Fruit fly (Drosophila melanogaster) whole organism, embryonic: ENCODE measurements around the gene Ir25a.

Experiments
- ATbp ChIP-seq: fragments of 200-800 bp; sonication (Bioruptor generic); optimal IDR thresholded peaks from 2 replicates; lab custom pipeline; 2017; ENCODE audit warnings: missing biosample characterization, mild to moderate bottlenecking, missing genetic modification characterization, missing genetic modification reagents
- Adf1 ChIP-seq: fragments of 200-800 bp; sonication (Bioruptor generic); IDR thresholded peaks from 2 replicates; pipeline ENCODE4 v1.3.6; 2022; ENCODE audit warnings: missing biosample characterization, missing genetic modification characterization
- Awh ChIP-seq: fragments of 200-800 bp; sonication (Bioruptor generic); IDR thresholded peaks from 2 replicates; pipeline ENCODE4, ENCODE4 v1.3.6; 2022; ENCODE audit warnings: missing biosample characterization, missing genetic modification characterization
- CG12744 ChIP-seq: fragments of 200-800 bp; sonication (Bioruptor generic); optimal IDR thresholded peaks from 2 replicates; lab custom pipeline; 2016; ENCODE audit warnings: missing biosample characterization, missing genetic modification characterization
- CG17328 ChIP-seq: fragments of 200-800 bp; sonication (Bioruptor generic); IDR thresholded peaks from 2 replicates; pipeline ENCODE4 v1.3.6; 2022; ENCODE audit warnings: missing biosample characterization, missing genetic modification characterization
- CG17912 ChIP-seq: fragments of 200-800 bp; sonication (Bioruptor generic); optimal IDR thresholded peaks from 2 replicates; lab custom pipeline; 2018; ENCODE audit warnings: missing biosample characterization, mild to moderate bottlenecking, missing genetic modification characterization
- CG1792 ChIP-seq: fragments of 200-800 bp; sonication (Bioruptor generic); optimal IDR thresholded peaks from 2 replicates; lab custom pipeline; 2016; ENCODE audit warnings: missing biosample characterization, missing genetic modification characterization
- CG18599 ChIP-seq: fragments of 200-800 bp; sonication (Bioruptor generic); optimal IDR thresholded peaks from 3 replicates; lab custom pipeline; 2017; ENCODE audit warnings: missing biosample characterization, missing genetic modification characterization, mild to moderate bottlenecking, moderate library complexity, missing genetic modification reagents
- CG2199 ChIP-seq: fragments of 200-800 bp; sonication (Bioruptor generic); IDR thresholded peaks from 3 replicates; pipeline ENCODE4 v1.3.6; 2022; ENCODE audit warnings: missing biosample characterization, missing genetic modification characterization
- CG2712 ChIP-seq: fragments of 200-800 bp; optimal IDR thresholded peaks from 3 replicates; lab custom pipeline; 2019; ENCODE audit warnings: missing biosample characterization, mild to moderate bottlenecking, missing genetic modification characterization, moderate library complexity
- CG31388 ChIP-seq: fragments of 200-800 bp; sonication (Bioruptor generic); optimal IDR thresholded peaks from 2 replicates; lab custom pipeline; 2016; ENCODE audit warnings: missing biosample characterization, missing genetic modification characterization
- CG42726 ChIP-seq: fragments of 200-800 bp; sonication (Bioruptor generic); IDR thresholded peaks from 2 replicates; pipeline ENCODE4 v1.3.6; 2022; ENCODE audit warnings: missing biosample characterization, missing genetic modification characterization; ENCODE audit not compliant: partially characterized antibody
- CG6654 ChIP-seq: fragments of 200-800 bp; sonication (Bioruptor generic); optimal IDR thresholded peaks from 2 replicates; lab custom pipeline; 2017; ENCODE audit warnings: missing biosample characterization, mild to moderate bottlenecking, missing genetic modification characterization
- CG6813 ChIP-seq: fragments of 200-800 bp; sonication (Bioruptor generic); optimal IDR thresholded peaks from 2 replicates; lab custom pipeline; 2017; ENCODE audit warnings: missing biosample characterization, missing genetic modification characterization, mild to moderate bottlenecking, moderate library complexity, missing genetic modification reagents
- CG7556 ChIP-seq: fragments of 200-800 bp; sonication (Bioruptor generic); optimal IDR thresholded peaks from 2 replicates; lab custom pipeline; 2017; ENCODE audit warnings: missing biosample characterization, mild to moderate bottlenecking, missing genetic modification characterization
- CG8281 ChIP-seq: fragments of 200-800 bp; sonication (Bioruptor generic); optimal IDR thresholded peaks from 2 replicates; lab custom pipeline; 2018; ENCODE audit warnings: missing biosample characterization, mild to moderate bottlenecking, missing genetic modification characterization, moderate library complexity
- CoRest ChIP-seq: fragments of 200-800 bp; sonication (Bioruptor generic); optimal IDR thresholded peaks from 3 replicates; lab custom pipeline; 2018; ENCODE audit warnings: missing biosample characterization, mild to moderate bottlenecking, missing genetic modification characterization, moderate library complexity
- D19A ChIP-seq: fragments of 200-800 bp; optimal IDR thresholded peaks from 3 replicates; lab custom pipeline; 2019; ENCODE audit warnings: missing biosample characterization, mild to moderate bottlenecking, missing genetic modification characterization, moderate library complexity
- D19B ChIP-seq: fragments of 200-800 bp; sonication (Bioruptor generic); optimal IDR thresholded peaks from 2 replicates; lab custom pipeline; 2017; ENCODE audit warnings: missing biosample characterization, mild to moderate bottlenecking, missing genetic modification characterization
- Deaf1 ChIP-seq: fragments of 200-800 bp; optimal IDR thresholded peaks from 3 replicates; lab custom pipeline; 2019; ENCODE audit warnings: missing biosample characterization, mild to moderate bottlenecking, missing genetic modification characterization, moderate library complexity
- Dll ChIP-seq: fragments of 200-800 bp; sonication (Bioruptor generic); IDR thresholded peaks from 4 replicates; pipeline ENCODE4 v1.3.6; 2022; ENCODE audit warnings: missing biosample characterization, missing genetic modification characterization; ENCODE audit not compliant: partially characterized antibody
- Drgx ChIP-seq: fragments of 200-800 bp; sonication (Bioruptor generic); IDR thresholded peaks from 2 replicates; pipeline ENCODE4 v1.3.6; 2022; ENCODE audit warnings: missing biosample characterization, missing genetic modification characterization
- Elba2 ChIP-seq: fragments of 200-800 bp; sonication (Bioruptor generic); optimal IDR thresholded peaks from 3 replicates; lab custom pipeline; 2016; ENCODE audit warnings: missing biosample characterization, missing genetic modification characterization
- Ets65A ChIP-seq: fragments of 200-800 bp; sonication (Bioruptor generic); peaks from one replicate; lab custom pipeline; 2016; ENCODE audit warnings: missing biosample characterization, missing genetic modification characterization
- HLH4C ChIP-seq: fragments of 200-800 bp; sonication (Bioruptor generic); IDR thresholded peaks from 3 replicates; pipeline ENCODE4 v1.3.6; 2022; ENCODE audit warnings: missing biosample characterization, missing genetic modification characterization; ENCODE audit not compliant: partially characterized antibody
- Lhr ChIP-seq: fragments of 200-800 bp; sonication (Bioruptor generic); optimal IDR thresholded peaks from 3 replicates; lab custom pipeline; 2017; ENCODE audit warnings: mild to moderate bottlenecking, missing biosample characterization, missing genetic modification reagents, missing genetic modification characterization
- Lpt ChIP-seq: fragments of >200 bp; optimal IDR thresholded peaks from 2 replicates; lab custom pipeline; 2018; ENCODE audit warnings: missing biosample characterization, missing genetic modification characterization
- Neu2 ChIP-seq: fragments of 200-800 bp; sonication (Bioruptor generic); optimal IDR thresholded peaks from 3 replicates; lab custom pipeline; 2016; ENCODE audit warnings: missing biosample characterization, missing genetic modification characterization, borderline replicate concordance
- Oli ChIP-seq: fragments of 200-800 bp; sonication (Bioruptor generic); optimal IDR thresholded peaks from 2 replicates; lab custom pipeline; 2018; ENCODE audit warnings: missing biosample characterization, mild to moderate bottlenecking, missing genetic modification characterization, moderate library complexity
- Opbp ChIP-seq: fragments of 200-800 bp; sonication (Bioruptor generic); IDR thresholded peaks from 3 replicates; pipeline ENCODE4 v1.3.6; 2022; ENCODE audit warnings: missing biosample characterization, missing genetic modification characterization; ENCODE audit not compliant: partially characterized antibody
- Optix ChIP-seq: fragments of 200-800 bp; sonication (Bioruptor generic); IDR thresholded peaks from 3 replicates; pipeline ENCODE4 v1.3.6; 2022; ENCODE audit warnings: missing biosample characterization, missing genetic modification characterization
- Scr ChIP-seq: fragments of 200-800 bp; sonication (Bioruptor generic); IDR thresholded peaks from 2 replicates; pipeline ENCODE4 v1.3.6; 2022; ENCODE audit warnings: missing biosample characterization, missing genetic modification characterization; ENCODE audit not compliant: partially characterized antibody
- Stat92E ChIP-seq, 3 experiments: fragments of >200 bp in 2 of 3; fragments of 200-800 bp in 1 of 3; sonication (Bioruptor generic) in 1 of 3; optimal IDR thresholded peaks; 2 replicates each; lab custom pipeline; 2017 to 2019; ENCODE audit warnings: missing biosample characterization in 3 of 3, missing genetic modification characterization in 3 of 3, mild to moderate bottlenecking in 1 of 3, moderate library complexity in 1 of 3
- Xrp1 ChIP-seq: fragments of 200-800 bp; sonication (Bioruptor generic); IDR thresholded peaks from 2 replicates; pipeline ENCODE4 v1.3.6; 2022; ENCODE audit warnings: missing biosample characterization, missing genetic modification characterization
- YL-1 ChIP-seq: fragments of 200-800 bp; sonication (Bioruptor generic); optimal IDR thresholded peaks from 3 replicates; lab custom pipeline; 2017; ENCODE audit warnings: missing biosample characterization, mild to moderate bottlenecking, missing genetic modification characterization
- abd-A ChIP-seq: fragments of 200-800 bp; sonication (Bioruptor generic); optimal IDR thresholded peaks from 3 replicates; lab custom pipeline; 2019; ENCODE audit warnings: missing biosample characterization, mild to moderate bottlenecking, missing genetic modification characterization, moderate library complexity
- az2 ChIP-seq: fragments of 200-800 bp; sonication (Bioruptor generic); optimal IDR thresholded peaks from 3 replicates; lab custom pipeline; 2016; ENCODE audit warnings: missing biosample characterization, missing genetic modification characterization
- chif ChIP-seq, 2 experiments: fragments of 200-800 bp; sonication (Bioruptor generic); optimal IDR thresholded peaks; 3 replicates each; lab custom pipeline; 2016; ENCODE audit warnings: missing biosample characterization in 2 of 2, missing genetic modification characterization in 2 of 2
- dan ChIP-seq: fragments of 200-800 bp; sonication (Bioruptor generic); IDR thresholded peaks from 2 replicates; pipeline ENCODE4 v1.3.6; 2022; ENCODE audit warnings: missing biosample characterization, missing genetic modification characterization
- ewg ChIP-seq: fragments of 200-800 bp; sonication (Bioruptor generic); optimal IDR thresholded peaks from 3 replicates; lab custom pipeline; 2017; ENCODE audit warnings: mild to moderate bottlenecking, missing biosample characterization, missing genetic modification reagents, missing genetic modification characterization
- eyg ChIP-seq: fragments of 200-800 bp; sonication (Bioruptor generic); optimal IDR thresholded peaks from 3 replicates; lab custom pipeline; 2016; ENCODE audit warnings: missing biosample characterization, missing genetic modification characterization
- grau ChIP-seq: fragments of 200-800 bp; optimal IDR thresholded peaks from 3 replicates; lab custom pipeline; 2019; ENCODE audit warnings: missing biosample characterization, mild to moderate bottlenecking, missing genetic modification characterization, moderate library complexity
- hkb ChIP-seq, 2 experiments: fragments of 200-800 bp in 1 of 2; fragments of >200 bp in 1 of 2; sonication (Bioruptor generic) in 1 of 2; IDR thresholded peaks in 1 of 2; optimal IDR thresholded peaks in 1 of 2; 2 replicates each; pipeline versions ENCODE4 v1.3.6 to Lab custom; 2017 to 2022; ENCODE audit warnings: missing biosample characterization in 1 of 2, missing genetic modification characterization in 1 of 2
- kah ChIP-seq: fragments of 200-800 bp; sonication (Bioruptor generic); optimal IDR thresholded peaks from 2 replicates; lab custom pipeline; 2018; ENCODE audit warnings: missing biosample characterization, mild to moderate bottlenecking, missing genetic modification characterization
- scrt ChIP-seq: fragments of 200-800 bp; sonication (Bioruptor generic); optimal IDR thresholded peaks from 2 replicates; lab custom pipeline; 2018; ENCODE audit warnings: missing biosample characterization, mild to moderate bottlenecking, missing genetic modification characterization, moderate library complexity
- sens-2 ChIP-seq: fragments of 200-800 bp; sonication (Bioruptor generic); IDR thresholded peaks from 2 replicates; pipeline ENCODE4 v1.3.6; 2022; ENCODE audit warnings: missing biosample characterization, missing genetic modification characterization
- sob ChIP-seq: fragments of 200-800 bp; sonication (Bioruptor generic); IDR thresholded peaks from 2 replicates; pipeline ENCODE4 v1.3.6; 2022; ENCODE audit warnings: missing biosample characterization, missing genetic modification characterization
- stwl ChIP-seq: fragments of 200-800 bp; sonication (Bioruptor generic); optimal IDR thresholded peaks from 3 replicates; lab custom pipeline; 2018; ENCODE audit warnings: missing biosample characterization, mild to moderate bottlenecking, missing genetic modification characterization, moderate library complexity
- tll ChIP-seq, 2 experiments: fragments of 200-800 bp in 1 of 2; fragments of >200 bp in 1 of 2; sonication (Bioruptor generic) in 1 of 2; optimal IDR thresholded peaks; 2 replicates each; lab custom pipeline; 2017 to 2019; ENCODE audit warnings: missing biosample characterization in 2 of 2, missing genetic modification characterization in 2 of 2, mild to moderate bottlenecking in 1 of 2, moderate library complexity in 1 of 2
- vnd ChIP-seq: fragments of 200-800 bp; sonication (Bioruptor generic); IDR thresholded peaks from 3 replicates; pipeline ENCODE4 v1.3.6; 2022; ENCODE audit warnings: missing biosample characterization, missing genetic modification characterization; ENCODE audit not compliant: partially characterized antibody

Ir25a gene

DNA sequence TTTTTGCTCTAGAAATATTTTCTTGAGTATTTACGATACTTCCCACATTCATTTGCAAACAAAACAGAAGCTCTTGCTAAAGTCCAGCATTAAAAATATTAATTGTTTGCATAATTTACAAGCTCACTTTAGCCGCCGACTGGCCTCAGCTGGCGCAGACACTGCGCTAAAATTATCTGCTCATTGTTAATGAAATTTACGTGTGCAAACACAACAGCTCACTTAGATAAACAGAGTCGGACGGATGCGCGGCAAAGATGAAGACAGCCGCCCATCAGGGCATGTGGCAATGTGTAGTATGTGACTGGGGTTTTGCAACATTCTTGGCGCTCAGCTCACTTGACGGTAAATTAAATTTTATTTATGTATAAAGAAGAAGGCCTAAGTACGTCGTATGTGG lies 6.1 kb downstream of the Ir25a start (continued):
- TF ChIP-seq CoRest (tag; lab: Kevin White, UChicago) (no peak), Neu2 (GFP tag; lab: Kevin White, UChicago) (no peak), CG12744 (GFP tag; lab: Kevin White, UChicago) (no peak), Awh (no peak; the same call in 1 of the 2 replicates), Elba2 (GFP tag; lab: Kevin White, UChicago) (no peak), chif (GFP tag; optimal IDR thresholded peaks at IDR 0.05; lab: Kevin White, UChicago) (no peak), ATbp (GFP tag; lab: Kevin White, UChicago) (peak; percentile 3), CG2199 (GFP tag; lab: Robert Waterston, UW) (no peak), az2 (GFP tag; lab: Kevin White, UChicago) (no peak), Lpt (GFP tag; lab: Kevin White, UChicago) (no peak), CG2712 (no peak), grau (no peak), stwl (no peak), HLH4C (no peak), kah (no peak), CG42726 (GFP tag; lab: Robert Waterston, UW) (no peak), D19B (GFP tag; lab: Kevin White, UChicago) (no peak), CG7556 (no peak), ewg (no peak), vnd (GFP tag; lab: Robert Waterston, UW) (no peak), Ets65A (GFP tag; lab: Kevin White, UChicago) (no peak), Optix (no peak), eyg (no peak), Stat92E (GFP tag; optimal IDR thresholded peaks at IDR 0.05; lab: Kevin White, UChicago) (no peak), Deaf1 (tag; lab: Kevin White, UChicago) (no peak), Xrp1 (GFP tag; lab: Robert Waterston, UW) (0 out of 2 replicates have a peak, but pooled peaks have one; percentile 16), Lhr (GFP tag; lab: Kevin White, UChicago) (no peak), YL-1 (GFP tag; lab: Kevin White, UChicago) (no peak), abd-A (tag; lab: Kevin White, UChicago) (no peak), scrt (peak; percentile 31), D19A (no peak), tll (GFP tag; optimal IDR thresholded peaks at IDR 0.05; lab: Kevin White, UChicago) (no peak), Scr (GFP tag; lab: Robert Waterston, UW) (no peak), CG17912 (peak; percentile 31), CG1792 (GFP tag; lab: Kevin White, UChicago) (no peak), Dll (GFP tag; lab: Robert Waterston, UW) (no peak), Adf1 (no peak), CG8281 (tag; lab: Kevin White, UChicago) (peak; percentile 2), Oli (no peak), hkb (optimal IDR thresholded peaks at IDR 0.05; lab: Kevin White, UChicago) (no peak), hkb (GFP tag; IDR thresholded peaks at IDR 0.05; lab: Robert Waterston, UW) (no peak), CG18599 (peak; percentile 53), sob (GFP tag; lab: Robert Waterston, UW) (peak; percentile 14; the same call in 1 of the 2 replicates), CG6813 (GFP tag; lab: Kevin White, UChicago) (no peak), Drgx (no peak), CG31388 (no peak), Opbp (GFP tag; lab: Robert Waterston, UW) (no peak), CG17328 (no peak), sens-2 (GFP tag; lab: Robert Waterston, UW) (no peak), dan (GFP tag; lab: Robert Waterston, UW) (no peak), CG6654 (GFP tag; lab: Kevin White, UChicago) (no peak)
